Worm (Caenorhabditis elegans) whole organism, L4/young adult: ENCODE results near the gene col-177.

Source experiments
- W03F9.2 ChIP-seq: fragments of 150-350 bp; optimal IDR thresholded peaks from 2 replicates; lab custom pipeline; 2014; ENCODE audit warnings: missing biosample characterization, missing genetic modification characterization
- dao-5 ChIP-seq: sonication (generic microtip); optimal IDR thresholded peaks from 2 replicates; lab custom pipeline; 2016; ENCODE audit warnings: missing genotype, missing genetic modification characterization, moderate library complexity, missing compliant biosample characterization

DNA sequence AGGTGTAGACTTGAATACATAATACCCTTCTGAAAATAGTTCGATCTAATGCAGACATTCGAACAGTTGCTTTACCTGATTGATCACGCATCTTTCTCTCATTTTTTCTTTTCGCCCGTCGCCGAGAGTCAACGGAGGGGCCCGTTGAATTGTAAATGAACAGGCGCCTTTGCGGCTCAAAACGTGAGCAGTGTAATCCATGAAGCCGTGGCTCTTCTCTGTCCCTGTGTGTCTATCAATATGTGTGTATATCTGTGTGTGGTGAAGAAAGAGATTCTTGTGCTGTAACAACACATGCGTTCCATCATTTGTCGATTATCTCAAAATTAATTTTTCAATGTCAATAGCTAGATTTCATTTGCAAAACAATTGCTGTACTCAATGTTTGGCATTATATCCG, 33.9 kb upstream of the col-177 start:
- TF ChIP-seq dao-5 (tag; lab: Kevin White, UChicago) (no peak), W03F9.2 (tag; lab: Kevin White, UChicago) (no peak)
